Fruit fly (Drosophila melanogaster) whole organism, embryonic: ENCODE measurements around the gene eIF3d1.

ENCODE experiments used
- CG10321 ChIP-seq: fragments of 200-800 bp; sonication (Bioruptor generic); IDR thresholded peaks from 2 replicates; pipeline ENCODE4 v1.3.6; 2022; ENCODE audit warnings: missing biosample characterization, missing genetic modification characterization
- CG11093 ChIP-seq: fragments of 200-800 bp; sonication (Bioruptor generic); IDR thresholded peaks from 3 replicates; pipeline ENCODE4 v1.3.6; 2022; ENCODE audit warnings: missing biosample characterization, missing genetic modification characterization
- CG11456 ChIP-seq: fragments of 200-800 bp; sonication (Bioruptor generic); IDR thresholded peaks from 3 replicates; pipeline ENCODE4 v1.3.6; 2022; ENCODE audit warnings: missing biosample characterization, missing genetic modification characterization
- CG12071 ChIP-seq: fragments of 200-800 bp; sonication (Bioruptor generic); optimal IDR thresholded peaks from 3 replicates; lab custom pipeline; 2018; ENCODE audit warnings: missing biosample characterization, mild to moderate bottlenecking, missing genetic modification characterization
- CG12391 ChIP-seq: fragments of 200-800 bp; sonication (Bioruptor generic); optimal IDR thresholded peaks from 3 replicates; lab custom pipeline; 2018; ENCODE audit warnings: missing biosample characterization, mild to moderate bottlenecking, missing genetic modification characterization, moderate library complexity
- CG12942 ChIP-seq: fragments of 200-800 bp; sonication (Bioruptor generic); optimal IDR thresholded peaks from 3 replicates; lab custom pipeline; 2016; ENCODE audit warnings: missing biosample characterization, missing genetic modification characterization
- CG13287 ChIP-seq: fragments of 200-800 bp; sonication (Bioruptor generic); IDR thresholded peaks from 2 replicates; pipeline ENCODE4 v1.3.6; 2022; ENCODE audit warnings: missing biosample characterization, missing genetic modification characterization; ENCODE audit not compliant: partially characterized antibody
- CG15696 ChIP-seq: fragments of 200-800 bp; sonication (Bioruptor generic); optimal IDR thresholded peaks from 2 replicates; lab custom pipeline; 2019; ENCODE audit warnings: missing biosample characterization, mild to moderate bottlenecking, missing genetic modification characterization, moderate library complexity
- CG17328 ChIP-seq: fragments of 200-800 bp; sonication (Bioruptor generic); IDR thresholded peaks from 2 replicates; pipeline ENCODE4 v1.3.6; 2022; ENCODE audit warnings: missing biosample characterization, missing genetic modification characterization
- CG17361 ChIP-seq: fragments of 200-800 bp; sonication (Bioruptor generic); IDR thresholded peaks from 3 replicates; pipeline ENCODE4 v1.3.6; 2022; ENCODE audit warnings: missing biosample characterization, missing genetic modification characterization
- CG17912 ChIP-seq: fragments of 200-800 bp; sonication (Bioruptor generic); optimal IDR thresholded peaks from 2 replicates; lab custom pipeline; 2018; ENCODE audit warnings: missing biosample characterization, mild to moderate bottlenecking, missing genetic modification characterization
- CG2678 ChIP-seq: fragments of 200-800 bp; sonication (Bioruptor generic); optimal IDR thresholded peaks from 3 replicates; lab custom pipeline; 2019; ENCODE audit warnings: missing biosample characterization, mild to moderate bottlenecking, missing genetic modification characterization, moderate library complexity
- CG42726 ChIP-seq: fragments of 200-800 bp; sonication (Bioruptor generic); IDR thresholded peaks from 2 replicates; pipeline ENCODE4 v1.3.6; 2022; ENCODE audit warnings: missing biosample characterization, missing genetic modification characterization; ENCODE audit not compliant: partially characterized antibody
- CG4617 ChIP-seq: fragments of 200-800 bp; sonication (Bioruptor generic); optimal IDR thresholded peaks from 3 replicates; lab custom pipeline; 2016; ENCODE audit warnings: missing biosample characterization, missing genetic modification characterization, borderline replicate concordance
- CG5245 ChIP-seq: fragments of 200-800 bp; sonication (Bioruptor generic); optimal IDR thresholded peaks from 3 replicates; lab custom pipeline; 2016; ENCODE audit warnings: missing biosample characterization, missing genetic modification characterization
- CG5953 ChIP-seq: fragments of 200-800 bp; sonication (Bioruptor generic); IDR thresholded peaks from 2 replicates; pipeline ENCODE4 v1.3.6; 2022; ENCODE audit warnings: missing biosample characterization, missing genetic modification characterization
- CG9932 ChIP-seq: fragments of 200-800 bp; sonication (Bioruptor generic); IDR thresholded peaks from 2 replicates; pipeline ENCODE4 v1.3.6; 2022; ENCODE audit warnings: missing biosample characterization, missing genetic modification characterization
- CHES-1-like ChIP-seq: fragments of 200-800 bp; sonication (Bioruptor generic); optimal IDR thresholded peaks from 2 replicates; lab custom pipeline; 2016; ENCODE audit warnings: missing biosample characterization, missing genetic modification characterization
- Eip74EF ChIP-seq, 2 experiments: fragments of 200-800 bp in 1 of 2; fragments of >200 bp in 1 of 2; sonication (Bioruptor generic) in 1 of 2; optimal IDR thresholded peaks; 2 replicates each; lab custom pipeline; 2017 to 2019; ENCODE audit warnings: missing biosample characterization in 2 of 2, missing genetic modification characterization in 2 of 2, mild to moderate bottlenecking in 1 of 2, moderate library complexity in 1 of 2
- HHEX ChIP-seq: fragments of 200-800 bp; sonication (Bioruptor generic); optimal IDR thresholded peaks from 3 replicates; lab custom pipeline; 2017; ENCODE audit warnings: missing biosample characterization, mild to moderate bottlenecking, missing genetic modification characterization, missing genetic modification reagents
- HLH3B ChIP-seq: fragments of 200-800 bp; sonication (Bioruptor generic); IDR thresholded peaks from 2 replicates; pipeline ENCODE4 v1.3.6; 2022; ENCODE audit warnings: missing biosample characterization, missing genetic modification characterization
- HLHmδ ChIP-seq: fragments of 200-800 bp; sonication (Bioruptor generic); optimal IDR thresholded peaks from 2 replicates; lab custom pipeline; 2018; ENCODE audit warnings: missing biosample characterization, mild to moderate bottlenecking, missing genetic modification characterization, moderate library complexity
- HmgZ ChIP-seq: fragments of 200-800 bp; sonication (Bioruptor generic); optimal IDR thresholded peaks from 2 replicates; lab custom pipeline; 2018; ENCODE audit warnings: missing biosample characterization, mild to moderate bottlenecking, missing genetic modification characterization
- Hr51 ChIP-seq, 2 experiments: fragments of 200-800 bp; sonication (Bioruptor generic); optimal IDR thresholded peaks; 2 replicates in 1 of 2; 3 replicates in 1 of 2; lab custom pipeline; 2016 to 2018; ENCODE audit warnings: missing biosample characterization in 2 of 2, missing genetic modification characterization in 2 of 2, mild to moderate bottlenecking in 1 of 2, moderate library complexity in 1 of 2
- Lim3 ChIP-seq: fragments of 200-800 bp; sonication (Bioruptor generic); IDR thresholded peaks from 2 replicates; pipeline ENCODE4 v1.3.6; 2022; ENCODE audit warnings: missing biosample characterization, missing genetic modification characterization
- Meics ChIP-seq: fragments of 200-800 bp; sonication (Bioruptor generic); optimal IDR thresholded peaks from 2 replicates; lab custom pipeline; 2017; ENCODE audit warnings: missing biosample characterization, mild to moderate bottlenecking, missing genetic modification characterization
- Mrtf ChIP-seq: fragments of 200-800 bp; sonication (Bioruptor generic); IDR thresholded peaks from 3 replicates; pipeline ENCODE4 v1.3.6; 2022; ENCODE audit warnings: missing biosample characterization, missing genetic modification characterization
- Oli ChIP-seq: fragments of 200-800 bp; sonication (Bioruptor generic); optimal IDR thresholded peaks from 2 replicates; lab custom pipeline; 2018; ENCODE audit warnings: missing biosample characterization, mild to moderate bottlenecking, missing genetic modification characterization, moderate library complexity
- Opbp ChIP-seq: fragments of 200-800 bp; sonication (Bioruptor generic); IDR thresholded peaks from 3 replicates; pipeline ENCODE4 v1.3.6; 2022; ENCODE audit warnings: missing biosample characterization, missing genetic modification characterization; ENCODE audit not compliant: partially characterized antibody
- Taf1 ChIP-seq: fragments of 200-800 bp; sonication (Bioruptor generic); IDR thresholded peaks from 2 replicates; pipeline ENCODE4 v1.3.6; 2022; ENCODE audit warnings: missing biosample characterization, missing genetic modification characterization
- al ChIP-seq: fragments of 200-800 bp; sonication (Bioruptor generic); IDR thresholded peaks from 2 replicates; pipeline ENCODE4 v1.3.6; 2022; ENCODE audit warnings: missing biosample characterization, missing genetic modification characterization
- amos ChIP-seq: fragments of 200-800 bp; sonication (Bioruptor generic); IDR thresholded peaks from 2 replicates; pipeline ENCODE4 v1.3.6; 2022; ENCODE audit warnings: missing biosample characterization, missing genetic modification characterization; ENCODE audit not compliant: partially characterized antibody
- ara ChIP-seq: fragments of 200-800 bp; sonication (Bioruptor generic); IDR thresholded peaks from 2 replicates; pipeline ENCODE4 v1.3.6; 2022; ENCODE audit warnings: missing biosample characterization, missing genetic modification characterization
- az2 ChIP-seq: fragments of 200-800 bp; sonication (Bioruptor generic); optimal IDR thresholded peaks from 3 replicates; lab custom pipeline; 2016; ENCODE audit warnings: missing biosample characterization, missing genetic modification characterization
- br ChIP-seq: fragments of >200 bp; optimal IDR thresholded peaks from 2 replicates; lab custom pipeline; 2017
- crc ChIP-seq: fragments of 200-800 bp; sonication (Bioruptor generic); optimal IDR thresholded peaks from 2 replicates; lab custom pipeline; 2016; ENCODE audit warnings: missing biosample characterization, missing genetic modification characterization
- dimm ChIP-seq: fragments of 200-800 bp; sonication (Bioruptor generic); IDR thresholded peaks from 2 replicates; pipeline ENCODE4 v1.3.6; 2022; ENCODE audit warnings: missing biosample characterization, missing genetic modification characterization
- disco-r ChIP-seq: fragments of 200-800 bp; sonication (Bioruptor generic); optimal IDR thresholded peaks from 2 replicates; lab custom pipeline; 2016; ENCODE audit warnings: missing biosample characterization, missing genetic modification characterization
- en ChIP-seq: fragments of 200-800 bp; sonication (Bioruptor generic); optimal IDR thresholded peaks from 2 replicates; lab custom pipeline; 2016; ENCODE audit warnings: missing biosample characterization, missing genetic modification characterization
- exex ChIP-seq: fragments of 200-800 bp; sonication (Bioruptor generic); optimal IDR thresholded peaks from 4 replicates; lab custom pipeline; 2018; ENCODE audit warnings: missing biosample characterization, mild to moderate bottlenecking, missing genetic modification characterization, moderate library complexity
- fd3F ChIP-seq: fragments of 200-800 bp; sonication (Bioruptor generic); optimal IDR thresholded peaks from 2 replicates; lab custom pipeline; 2018; ENCODE audit warnings: missing biosample characterization, mild to moderate bottlenecking, missing genetic modification characterization, moderate library complexity
- gro ChIP-seq: fragments of 200-800 bp; sonication (Bioruptor generic); optimal IDR thresholded peaks from 2 replicates; lab custom pipeline; 2016; ENCODE audit warnings: missing biosample characterization, missing genetic modification characterization
- kah ChIP-seq: fragments of 200-800 bp; sonication (Bioruptor generic); optimal IDR thresholded peaks from 2 replicates; lab custom pipeline; 2018; ENCODE audit warnings: missing biosample characterization, mild to moderate bottlenecking, missing genetic modification characterization
- mirr ChIP-seq: fragments of 200-800 bp; sonication (Bioruptor generic); optimal IDR thresholded peaks from 3 replicates; lab custom pipeline; 2018; ENCODE audit warnings: missing biosample characterization, mild to moderate bottlenecking, missing genetic modification characterization
- salm ChIP-seq: fragments of 200-800 bp; sonication (Bioruptor generic); optimal IDR thresholded peaks from 2 replicates; lab custom pipeline; 2018; ENCODE audit warnings: missing biosample characterization, mild to moderate bottlenecking, missing genetic modification characterization
- ssp ChIP-seq: fragments of 200-800 bp; sonication (Bioruptor generic); IDR thresholded peaks from 2 replicates; pipeline ENCODE4 v1.3.6; 2022; ENCODE audit warnings: missing biosample characterization, missing genetic modification characterization
- unpg ChIP-seq: fragments of 200-800 bp; sonication (Bioruptor generic); optimal IDR thresholded peaks from 3 replicates; lab custom pipeline; 2018; ENCODE audit warnings: missing biosample characterization, mild to moderate bottlenecking, missing genetic modification characterization, moderate library complexity
- vfl ChIP-seq: fragments of 200-800 bp; sonication (Bioruptor generic); optimal IDR thresholded peaks from 2 replicates; lab custom pipeline; 2016; ENCODE audit warnings: missing biosample characterization, missing genetic modification characterization
- zf30C ChIP-seq: fragments of 200-800 bp; sonication (Bioruptor generic); optimal IDR thresholded peaks from 3 replicates; lab custom pipeline; 2018; ENCODE audit warnings: missing biosample characterization, mild to moderate bottlenecking, missing genetic modification characterization

The eIF3d1 gene

dm6 chr3R:23678349-23679193 is 1.3 kb upstream of the eIF3d1 start, which contains the start of gene GILT2 (continued):
- TF ChIP-seq CG11456 (GFP tag; lab: Robert Waterston, UW) (peak; percentile 85), CG12391 (tag; lab: Kevin White, UChicago) (peak; percentile 94), kah (peak; percentile 88), Eip74EF (GFP tag; optimal IDR thresholded peaks at IDR 0.05; lab: Kevin White, UChicago) (peak in 1 of 2 experiments; percentile 95), unpg (peak; percentile 92), CG11093 (GFP tag; lab: Robert Waterston, UW) (peak; percentile 84), Oli (tag; lab: Kevin White, UChicago) (peak; percentile 92), CG13287 (GFP tag; lab: Robert Waterston, UW) (no peak), al (peak; percentile 74), CG5245 (GFP tag; lab: Kevin White, UChicago) (peak; percentile 89), gro (GFP tag; lab: Kevin White, UChicago) (no peak), mirr (peak; percentile 3), HmgZ (tag; lab: Kevin White, UChicago) (peak; percentile 81), Opbp (GFP tag; lab: Robert Waterston, UW) (no peak), CG4617 (peak; percentile 61), Lim3 (GFP tag; lab: Robert Waterston, UW) (peak; percentile 34; the same call in 1 of the 2 replicates), CG2678 (tag; lab: Kevin White, UChicago) (peak; percentile 96), CG12942 (peak; percentile 85), CG17361 (GFP tag; lab: Robert Waterston, UW) (peak; percentile 96), Mrtf (GFP tag; lab: Robert Waterston, UW) (peak; percentile 87), HHEX (GFP tag; lab: Kevin White, UChicago) (peak; percentile 92), Hr51 (GFP tag; optimal IDR thresholded peaks at IDR 0.05; lab: Kevin White, UChicago) (peak; percentile 78 to 95), vfl (GFP tag; lab: Kevin White, UChicago) (peak; percentile 48), CG42726 (GFP tag; lab: Robert Waterston, UW) (no peak), CG15696 (tag; lab: Kevin White, UChicago) (peak; percentile 91), CHES-1-like (GFP tag; lab: Kevin White, UChicago) (peak; percentile 39), exex (tag; lab: Kevin White, UChicago) (peak; percentile 78), crc (GFP tag; lab: Kevin White, UChicago) (no peak), CG10321 (GFP tag; lab: Robert Waterston, UW) (peak; percentile 62; the same call in 1 of the 2 replicates), salm (tag; lab: Kevin White, UChicago) (peak; percentile 78), en (GFP tag; lab: Kevin White, UChicago) (no peak), ssp (peak; percentile 81), CG12071 (peak; percentile 63), Taf1 (GFP tag; lab: Robert Waterston, UW) (peak; percentile 72), ara (GFP tag; lab: Robert Waterston, UW) (peak; percentile 92), CG17912 (GFP tag; lab: Kevin White, UChicago) (peak; percentile 53), amos (GFP tag; lab: Robert Waterston, UW) (no peak), CG9932 (GFP tag; lab: Robert Waterston, UW) (peak; percentile 83), disco-r (GFP tag; lab: Kevin White, UChicago) (no peak), az2 (GFP tag; lab: Kevin White, UChicago) (peak; percentile 90), CG17328 (GFP tag; lab: Robert Waterston, UW) (peak; percentile 94), HLH3B (peak; percentile 91), Meics (GFP tag; lab: Kevin White, UChicago) (peak; percentile 95), dimm (GFP tag; lab: Robert Waterston, UW) (peak; percentile 80), zf30C (no peak), CG5953 (GFP tag; lab: Robert Waterston, UW) (peak; percentile 82), fd3F (GFP tag; lab: Kevin White, UChicago) (peak; percentile 83), br (lab: Kevin White, UChicago) (no peak), HLHmδ (GFP tag; lab: Kevin White, UChicago) (no peak)
